Worm (Caenorhabditis elegans) whole organism, young adult: Measurements from ENCODE around the gene C16C8.17.

Experiments
- F22D6.2 ChIP-seq: sonication (generic microtip); optimal IDR thresholded peaks from 2 replicates; lab custom pipeline; 2016; ENCODE audit warnings: mild to moderate bottlenecking, missing genetic modification characterization, missing compliant biosample characterization
- F23B12.7 ChIP-seq: sonication (generic microtip); optimal IDR thresholded peaks from 2 replicates; lab custom pipeline; 2017; ENCODE audit warnings: missing genetic modification characterization, mild to moderate bottlenecking, missing compliant biosample characterization, antibody characterized with exemption, moderate library complexity; ENCODE audit not compliant: insufficient read depth
- F55B11.4 ChIP-seq: sonication (generic microtip); optimal IDR thresholded peaks from 2 replicates; lab custom pipeline; 2016; ENCODE audit warnings: missing compliant biosample characterization, missing genetic modification characterization, borderline replicate concordance; ENCODE audit not compliant: insufficient read depth
- F57A8.1 ChIP-seq: fragments of 200-800 bp; sonication (Bioruptor generic); optimal IDR thresholded peaks from 2 replicates; lab custom pipeline; 2018; ENCODE audit warnings: mild to moderate bottlenecking, missing genetic modification characterization, moderate library complexity, missing compliant biosample characterization
- T26A5.8 ChIP-seq: sonication (generic microtip); optimal IDR thresholded peaks from 2 replicates; lab custom pipeline; 2016; ENCODE audit warnings: missing genetic modification characterization, missing compliant biosample characterization
- Y53F4B.3 ChIP-seq: fragments of 200-800 bp; sonication (Bioruptor generic); IDR thresholded peaks from 2 replicates; pipeline ENCODE4 v1.3.6; 2022; ENCODE audit warnings: missing genetic modification reagents, missing genetic modification characterization, missing compliant biosample characterization
- ama-1 ChIP-seq, 3 experiments: fragments of 150-350 bp in 1 of 3; sonication (generic microtip) in 2 of 3; optimal IDR thresholded peaks; 2 replicates each; lab custom pipeline; 2014 to 2018; ENCODE audit warnings: missing biosample characterization in 2 of 3, missing genetic modification characterization in 2 of 3, missing genetic modification reagents in 2 of 3
- aptf-2 ChIP-seq: fragments of 200-800 bp; sonication (Bioruptor generic); conservative IDR thresholded peaks from 2 replicates; pipeline ENCODE4 v1.3.6; 2022; ENCODE audit warnings: missing genetic modification reagents, missing genetic modification characterization, missing compliant biosample characterization
- bed-1 ChIP-seq: fragments of 200-800 bp; sonication (Bioruptor generic); IDR thresholded peaks from 2 replicates; pipeline ENCODE4 v1.3.6; 2022; ENCODE audit warnings: missing genetic modification reagents, missing genetic modification characterization, missing compliant biosample characterization
- bed-2 ChIP-seq: fragments of 200-800 bp; sonication (Bioruptor generic); IDR thresholded peaks from 2 replicates; pipeline ENCODE4 v1.3.6; 2022; ENCODE audit warnings: missing genetic modification reagents, missing genetic modification characterization, missing compliant biosample characterization
- ccch-3 ChIP-seq: fragments of 200-800 bp; sonication (Bioruptor generic); optimal IDR thresholded peaks from 2 replicates; lab custom pipeline; 2018; ENCODE audit warnings: mild to moderate bottlenecking, missing genetic modification characterization, missing compliant biosample characterization
- chd-7 ChIP-seq: sonication (generic microtip); optimal IDR thresholded peaks from 2 replicates; lab custom pipeline; 2016; ENCODE audit warnings: mild to moderate bottlenecking, missing genetic modification characterization, moderate library complexity, missing compliant biosample characterization
- die-1 ChIP-seq: sonication (generic microtip); optimal IDR thresholded peaks from 2 replicates; lab custom pipeline; 2016; ENCODE audit warnings: missing genotype, mild to moderate bottlenecking, missing genetic modification characterization, missing compliant biosample characterization
- egl-18 ChIP-seq: fragments of 200-800 bp; sonication (Bioruptor generic); IDR thresholded peaks from 2 replicates; pipeline ENCODE4 v1.3.6; 2022; ENCODE audit warnings: missing genetic modification reagents, missing genetic modification characterization, missing compliant biosample characterization
- egl-44 ChIP-seq: fragments of 200-800 bp; sonication (Bioruptor generic); IDR thresholded peaks from 2 replicates; pipeline ENCODE4 v1.3.6; 2022; ENCODE audit warnings: missing genetic modification reagents, missing genetic modification characterization, missing compliant biosample characterization
- egrh-3 ChIP-seq: fragments of 200-800 bp; sonication (Bioruptor generic); IDR thresholded peaks from 2 replicates; pipeline ENCODE4 v1.3.6; 2022; ENCODE audit warnings: missing genetic modification reagents, missing genetic modification characterization, missing compliant biosample characterization
- fkh-3 ChIP-seq: sonication (generic microtip); optimal IDR thresholded peaks from 2 replicates; lab custom pipeline; 2016; ENCODE audit warnings: mild to moderate bottlenecking, missing genetic modification characterization, missing compliant biosample characterization
- hlh-26 ChIP-seq: fragments of 200-800 bp; sonication (Bioruptor generic); conservative IDR thresholded peaks from 2 replicates; pipeline ENCODE4 v1.3.6; 2022; ENCODE audit warnings: missing genetic modification reagents, missing genetic modification characterization, missing compliant biosample characterization
- hrde-1 ChIP-seq: sonication (generic microtip); optimal IDR thresholded peaks from 2 replicates; lab custom pipeline; 2016; ENCODE audit warnings: missing genetic modification characterization, mild to moderate bottlenecking, missing compliant biosample characterization, moderate library complexity, missing genotype, missing genetic modification reagents, borderline replicate concordance
- lin-35 ChIP-seq, 3 experiments: fragments of 150-350 bp in 2 of 3; sonication (generic microtip) in 1 of 3; optimal IDR thresholded peaks; 2 replicates each; lab custom pipeline; 2014 to 2018; ENCODE audit warnings: missing biosample characterization in 3 of 3, missing genetic modification characterization in 3 of 3, missing genetic modification reagents in 3 of 3
- lsy-27 ChIP-seq: sonication (generic microtip); optimal IDR thresholded peaks from 2 replicates; lab custom pipeline; 2017; ENCODE audit warnings: missing genetic modification characterization, mild to moderate bottlenecking, missing compliant biosample characterization, antibody characterized with exemption, missing genotype, borderline replicate concordance; ENCODE audit not compliant: insufficient read depth
- madf-6 ChIP-seq: fragments of 200-800 bp; sonication (Bioruptor generic); IDR thresholded peaks from 2 replicates; pipeline ENCODE4 v1.3.6; 2022; ENCODE audit warnings: missing genetic modification reagents, missing genetic modification characterization, missing compliant biosample characterization
- mcd-1 ChIP-seq: fragments of 200-800 bp; sonication (Bioruptor generic); IDR thresholded peaks from 2 replicates; pipeline ENCODE4 v1.3.6; 2022; ENCODE audit warnings: missing genetic modification reagents, missing genetic modification characterization, missing compliant biosample characterization
- mxl-1 ChIP-seq: sonication (generic microtip); optimal IDR thresholded peaks from 2 replicates; lab custom pipeline; 2016; ENCODE audit warnings: missing genetic modification characterization, missing compliant biosample characterization
- nfya-2 ChIP-seq: fragments of 200-800 bp; sonication (Bioruptor generic); IDR thresholded peaks from 2 replicates; pipeline ENCODE4 v1.3.6; 2022; ENCODE audit warnings: missing genetic modification reagents, missing genetic modification characterization, missing compliant biosample characterization
- nhr-179 ChIP-seq: sonication (generic microtip); optimal IDR thresholded peaks from 2 replicates; lab custom pipeline; 2016; ENCODE audit warnings: mild to moderate bottlenecking, missing genetic modification characterization, missing compliant biosample characterization
- nhr-80 ChIP-seq: sonication (generic microtip); optimal IDR thresholded peaks from 2 replicates; lab custom pipeline; 2016; ENCODE audit warnings: missing genetic modification characterization, missing compliant biosample characterization
- nhr-90 ChIP-seq: sonication (generic microtip); optimal IDR thresholded peaks from 2 replicates; lab custom pipeline; 2016; ENCODE audit warnings: missing genotype, mild to moderate bottlenecking, missing genetic modification characterization, missing compliant biosample characterization
- rcor-1 ChIP-seq: fragments of 200-800 bp; sonication (Bioruptor generic); IDR thresholded peaks from 2 replicates; pipeline ENCODE4 v1.3.6; 2022; ENCODE audit warnings: missing genetic modification reagents, missing genetic modification characterization, missing compliant biosample characterization
- rpc-1 ChIP-seq, 2 experiments: fragments of 150-350 bp in 1 of 2; sonication (generic microtip) in 1 of 2; optimal IDR thresholded peaks; 2 replicates each; lab custom pipeline; 2014 to 2018; ENCODE audit warnings: missing biosample characterization in 1 of 2, missing genetic modification characterization in 1 of 2, missing genetic modification reagents in 1 of 2, missing genotype in 1 of 2
- somi-1 ChIP-seq: fragments of 200-800 bp; sonication (Bioruptor generic); optimal IDR thresholded peaks from 2 replicates; lab custom pipeline; 2018; ENCODE audit warnings: mild to moderate bottlenecking, missing genetic modification characterization, missing compliant biosample characterization
- unc-130 ChIP-seq: sonication (generic microtip); optimal IDR thresholded peaks from 2 replicates; lab custom pipeline; 2016; ENCODE audit warnings: missing genetic modification reagents, missing genetic modification characterization, missing compliant biosample characterization
- xnd-1 ChIP-seq: sonication (generic microtip); optimal IDR thresholded peaks from 2 replicates; lab custom pipeline; 2016; ENCODE audit warnings: missing genotype, missing genetic modification reagents, missing genetic modification characterization, missing compliant biosample characterization
- ztf-18 ChIP-seq: sonication (generic microtip); optimal IDR thresholded peaks from 2 replicates; lab custom pipeline; 2016; ENCODE audit warnings: missing genotype, mild to moderate bottlenecking, missing genetic modification characterization, missing compliant biosample characterization
- ztf-3 ChIP-seq: fragments of 200-800 bp; sonication (Bioruptor generic); optimal IDR thresholded peaks from 2 replicates; lab custom pipeline; 2018; ENCODE audit warnings: mild to moderate bottlenecking, missing genetic modification characterization, missing compliant biosample characterization

C16C8.17 gene

DNA sequence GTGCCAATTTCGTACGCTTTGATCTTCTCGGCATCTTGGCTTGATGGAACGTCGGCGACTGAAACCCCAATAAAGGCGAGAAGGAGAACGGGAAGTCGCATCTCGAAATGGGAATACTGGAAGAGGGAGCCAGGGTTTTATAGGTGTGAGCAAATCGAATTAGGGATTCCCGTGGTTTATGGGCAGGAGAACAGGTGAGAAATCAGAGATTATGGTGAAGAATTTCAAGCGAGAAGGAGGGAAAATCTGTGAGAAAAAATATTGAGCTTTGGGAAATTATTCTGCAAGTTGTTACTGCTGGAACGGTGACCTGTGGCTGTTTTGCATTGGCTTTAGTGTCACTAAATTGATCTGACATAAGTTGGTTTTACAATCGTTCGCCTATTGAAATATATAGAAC lies 31.0 kb downstream of the C16C8.17 start, which contains the start of gene Y49F6B.13:
Gene Y49F6B.13, minus strand, starts transcription at position 101 of the 400 bp plus-strand sequence.
- TF ChIP-seq ztf-18 (tag; lab: Kevin White, UChicago): no peak
- TF ChIP-seq egrh-3 (GFP tag; lab: Robert Waterston, UW): no peak
- no peak for TF ChIP-seq rcor-1 (GFP tag; lab: Robert Waterston, UW)
- TF ChIP-seq T26A5.8 (tag; lab: Kevin White, UChicago): no peak
- no peak for TF ChIP-seq hlh-26
- TF ChIP-seq ztf-3 (GFP tag; lab: Kevin White, UChicago): no peak
- no peak for TF ChIP-seq mcd-1 (GFP tag; lab: Robert Waterston, UW)
- TF ChIP-seq egl-44: no peak
- no peak for TF ChIP-seq bed-2 (GFP tag; lab: Robert Waterston, UW)
- no peak for TF ChIP-seq F22D6.2 (tag; lab: Kevin White, UChicago)
- TF ChIP-seq F57A8.1 (GFP tag; lab: Kevin White, UChicago): no peak
- no peak for TF ChIP-seq nhr-90 (tag; lab: Kevin White, UChicago)
- TF ChIP-seq hrde-1 (tag; lab: Kevin White, UChicago): no peak
- no peak for TF ChIP-seq mxl-1 (tag; lab: Kevin White, UChicago)
- TF ChIP-seq nhr-179 (tag; lab: Kevin White, UChicago): no peak
- no peak for TF ChIP-seq somi-1
- no peak for TF ChIP-seq unc-130 (GFP tag; lab: Kevin White, UChicago)
- TF ChIP-seq Y53F4B.3 (GFP tag; lab: Robert Waterston, UW): no peak
- TF ChIP-seq lin-35 (GFP tag; optimal IDR thresholded peaks at IDR 0.05; lab: Kevin White, UChicago): no peak

DNA sequence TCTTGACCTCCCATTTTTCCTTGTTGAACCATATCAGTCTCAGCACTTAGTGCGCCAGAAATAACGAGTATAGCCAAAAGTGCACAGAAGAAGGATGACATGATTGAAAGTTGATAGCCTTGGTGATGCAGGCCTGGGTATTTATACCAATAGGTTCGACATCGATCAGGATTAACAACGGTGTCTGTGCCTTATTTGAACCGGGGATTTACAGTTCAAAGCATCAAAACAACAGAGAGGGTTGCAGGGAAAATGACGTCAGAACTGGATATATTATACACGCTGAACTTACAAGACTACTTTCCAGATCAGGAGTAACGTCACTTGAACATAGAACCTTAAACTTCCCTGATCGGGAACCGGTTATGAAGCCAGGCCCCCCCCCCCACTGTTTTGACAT lies 31.7 kb downstream of the C16C8.17 start, which contains the start of gene Y49F6B.12:
Gene Y49F6B.12, minus strand, starts transcription at position 101 of the 400 bp plus-strand sequence.
- TF ChIP-seq ccch-3 (no peak), nhr-80 (tag; lab: Kevin White, UChicago) (no peak), die-1 (no peak), bed-1 (no peak), madf-6 (no peak), ama-1 (optimal IDR thresholded peaks at IDR 0.05; lab: Kevin White, UChicago) (no peak), ama-1 (GFP tag; optimal IDR thresholded peaks at IDR 0.05; lab: Kevin White, UChicago) (no peak), xnd-1 (no peak), rpc-1 (optimal IDR thresholded peaks at IDR 0.05; lab: Kevin White, UChicago) (no peak), rpc-1 (tag; optimal IDR thresholded peaks at IDR 0.05; lab: Kevin White, UChicago) (no peak), lsy-27 (tag; lab: Kevin White, UChicago) (no peak), F23B12.7 (no peak), nfya-2 (GFP tag; lab: Robert Waterston, UW) (no peak), F57A8.1 (GFP tag; lab: Kevin White, UChicago) (no peak), fkh-3 (tag; lab: Kevin White, UChicago) (no peak), egl-18 (GFP tag; lab: Robert Waterston, UW) (no peak), F55B11.4 (tag; lab: Kevin White, UChicago) (no peak), hrde-1 (tag; lab: Kevin White, UChicago) (no peak), aptf-2 (no peak), nhr-90 (tag; lab: Kevin White, UChicago) (no peak)

DNA sequence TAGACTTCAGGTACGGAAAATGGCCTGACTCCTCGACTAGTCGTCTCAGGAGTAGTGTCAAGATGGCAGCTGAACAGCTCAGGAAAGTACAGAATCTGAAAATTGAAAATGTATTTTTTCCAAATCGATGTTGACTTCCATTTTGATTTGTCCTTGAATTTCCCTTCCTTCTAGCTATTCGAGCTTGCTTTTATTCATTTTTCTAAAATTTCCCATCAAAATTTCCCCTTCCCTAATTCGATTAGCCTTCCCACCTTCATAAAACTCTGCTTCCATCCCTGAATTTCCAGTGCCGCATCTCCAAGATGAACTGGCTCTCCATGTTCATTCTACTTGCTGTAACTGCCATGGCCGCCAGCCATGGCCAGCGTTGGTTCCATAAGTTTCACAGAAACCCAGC lies 32.2 kb downstream of the C16C8.17 start, which contains the start of gene Y49F6B.6:
Gene Y49F6B.6, plus strand, starts transcription at position 301 of the 400 bp plus-strand sequence.
- TF ChIP-seq chd-7 (tag; lab: Kevin White, UChicago): no peak
- TF ChIP-seq, all 124 proteins: peak for 0
